Worm (Caenorhabditis elegans): ENCODE measurements around the gene Y73C8B.1.

DNA sequence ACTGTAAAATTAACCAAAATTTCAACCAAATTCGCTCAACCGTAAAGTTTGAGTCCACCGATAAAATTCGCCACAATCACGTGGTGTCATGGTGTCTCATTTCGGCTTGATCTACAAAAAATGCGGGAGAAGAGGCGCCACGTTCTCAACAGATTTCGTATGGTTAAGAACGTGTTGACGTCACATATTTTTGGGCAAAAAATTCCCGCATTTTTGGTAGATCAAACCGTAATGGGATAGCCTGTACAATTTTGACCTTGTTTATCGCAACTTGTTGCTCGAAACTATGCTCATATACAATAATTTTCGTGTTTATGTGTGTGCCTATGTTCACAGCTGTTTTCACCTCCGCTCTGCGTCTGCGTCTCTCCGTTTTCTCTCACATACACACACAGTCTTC, 12.3 kb upstream of the Y73C8B.1 start:
- TF ChIP-seq mab-5 (tag; optimal IDR thresholded peaks at IDR 0.05), result no peak
- TF ChIP-seq nhr-28 (tag; optimal IDR thresholded peaks at IDR 0.05), result no peak
- TF ChIP-seq elt-1 (tag; optimal IDR thresholded peaks at IDR 0.05; ENCODE audit: borderline replicate concordance, insufficient read depth), result no peak
- no peak for TF ChIP-seq blmp-1 (tag; optimal IDR thresholded peaks at IDR 0.05)
- TF ChIP-seq zip-8 (tag; optimal IDR thresholded peaks at IDR 0.05), result no peak
- no peak for TF ChIP-seq elt-3 (tag; optimal IDR thresholded peaks at IDR 0.05)
- no peak for TF ChIP-seq nhr-237 (tag; optimal IDR thresholded peaks at IDR 0.05)
- no peak for TF ChIP-seq sptf-1 (tag; optimal IDR thresholded peaks at IDR 0.05)
- TF ChIP-seq unc-120 (tag; optimal IDR thresholded peaks at IDR 0.05; ENCODE audit: poor library complexity, severe bottlenecking), result no peak
- no peak for TF ChIP-seq ceh-39 (tag; optimal IDR thresholded peaks at IDR 0.05)

Data from whole organism, mixed stage, embryonic.